Worm (Caenorhabditis elegans) whole organism, mixed stage, embryonic: Measurements from ENCODE around the gene parp-2.

Experiments used
- elt-1 ChIP-seq: sonication (generic microtip); optimal IDR thresholded peaks from 2 replicates; lab custom pipeline; 2017; ENCODE audit warnings: missing genetic modification characterization, mild to moderate bottlenecking, missing compliant biosample characterization, antibody characterized with exemption, moderate library complexity, borderline replicate concordance; ENCODE audit not compliant: insufficient read depth
- ham-2 ChIP-seq: fragments of 200-800 bp; sonication (Bioruptor generic); optimal IDR thresholded peaks from 2 replicates; lab custom pipeline; 2018; ENCODE audit warnings: mild to moderate bottlenecking, missing genetic modification characterization, missing compliant biosample characterization
- lsy-2 ChIP-seq: fragments of 150-350 bp; optimal IDR thresholded peaks from 2 replicates; lab custom pipeline; 2014; ENCODE audit warnings: missing biosample characterization, missing genetic modification characterization
- mep-1 ChIP-seq: fragments of 150-350 bp; optimal IDR thresholded peaks from 2 replicates; lab custom pipeline; 2017; ENCODE audit warnings: missing biosample characterization, missing genetic modification reagents, missing genetic modification characterization, inconsistent platforms
- nhr-237 ChIP-seq: fragments of 150-350 bp; optimal IDR thresholded peaks from 2 replicates; lab custom pipeline; 2014; ENCODE audit warnings: missing biosample characterization, missing genetic modification characterization
- nhr-28 ChIP-seq: fragments of 150-350 bp; optimal IDR thresholded peaks from 2 replicates; lab custom pipeline; 2014; ENCODE audit warnings: missing biosample characterization, missing genetic modification characterization
- pha-4 ChIP-seq: fragments of 150-350 bp; optimal IDR thresholded peaks from 2 replicates; lab custom pipeline; 2018; ENCODE audit warnings: missing biosample characterization, missing genetic modification reagents, missing genetic modification characterization
- snpc-4 ChIP-seq: fragments of 150-350 bp; optimal IDR thresholded peaks from 2 replicates; lab custom pipeline; 2014; ENCODE audit warnings: missing biosample characterization, missing genetic modification characterization
- unc-39 ChIP-seq: fragments of 150-350 bp; optimal IDR thresholded peaks from 2 replicates; lab custom pipeline; 2014; ENCODE audit warnings: missing biosample characterization, missing genetic modification characterization
- unc-62 ChIP-seq: fragments of 150-350 bp; optimal IDR thresholded peaks from 2 replicates; lab custom pipeline; 2014; ENCODE audit warnings: missing biosample characterization, missing genetic modification reagents, missing genetic modification characterization
- ztf-11 ChIP-seq: fragments of 150-350 bp; optimal IDR thresholded peaks from 2 replicates; lab custom pipeline; 2014; ENCODE audit warnings: missing biosample characterization, missing genetic modification characterization

DNA sequence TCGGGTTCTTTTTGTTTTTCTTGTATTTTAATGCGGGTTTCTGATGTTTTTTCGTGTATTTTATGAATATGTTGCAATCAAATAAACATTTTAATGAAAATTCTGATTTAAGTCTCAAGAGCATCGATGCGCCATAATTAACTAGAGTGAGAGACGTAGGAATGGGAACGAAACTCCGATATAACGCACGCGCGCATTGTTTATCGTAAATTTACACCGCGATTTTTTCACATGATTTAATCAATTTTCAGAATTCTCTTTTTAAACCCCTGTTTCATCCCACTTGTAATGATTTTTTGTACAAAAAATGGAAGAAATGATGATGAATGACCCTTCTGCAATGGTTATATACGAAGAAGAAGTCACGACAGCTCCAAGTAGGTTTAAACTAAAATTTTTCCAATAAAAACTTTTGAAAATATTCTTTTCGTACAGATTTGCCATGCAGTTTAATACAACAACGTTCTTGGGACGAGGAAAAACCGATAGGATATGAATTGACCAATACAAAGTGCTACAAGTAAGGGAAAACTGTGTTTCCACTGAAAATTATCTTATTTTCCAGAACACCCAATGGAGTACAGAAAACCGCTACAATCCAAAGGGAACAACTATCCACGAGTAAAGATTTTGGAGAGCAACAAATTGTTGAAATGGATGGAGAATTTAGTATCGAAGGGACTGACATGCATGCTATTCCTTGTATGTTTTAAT, 35.2 kb upstream of the parp-2 start, which contains the start of gene zfp-2:
- TF ChIP-seq elt-1 (tag; lab: Kevin White, UChicago) (no peak), nhr-237 (tag; lab: Kevin White, UChicago) (no peak), lsy-2 (tag; lab: Kevin White, UChicago) (peak; percentile 8), mep-1 (tag; lab: Kevin White, UChicago) (no peak), snpc-4 (no peak), ham-2 (GFP tag; lab: Kevin White, UChicago) (no peak), unc-62 (GFP tag; lab: Kevin White, UChicago) (no peak), nhr-28 (tag; lab: Kevin White, UChicago) (no peak), unc-39 (tag; lab: Kevin White, UChicago) (no peak), ztf-11 (tag; lab: Kevin White, UChicago) (no peak), pha-4 (tag; lab: Kevin White, UChicago) (no peak)
